Worm (Caenorhabditis elegans) whole organism, L2 larva: ENCODE measurements around the gene H04M03.3.

ENCODE experiments used
- R02D3.7 ChIP-seq: fragments of 150-350 bp; optimal IDR thresholded peaks from 2 replicates; lab custom pipeline; 2014; ENCODE audit warnings: missing biosample characterization, missing genetic modification characterization
- lsy-2 ChIP-seq, 2 experiments: fragments of 150-350 bp in 1 of 2; sonication (generic microtip) in 1 of 2; optimal IDR thresholded peaks; 2 replicates each; lab custom pipeline; 2014 to 2017; ENCODE audit warnings: missing biosample characterization in 2 of 2, missing genetic modification characterization in 2 of 2
- unc-62 ChIP-seq: fragments of 150-350 bp; optimal IDR thresholded peaks from 2 replicates; lab custom pipeline; 2014; ENCODE audit warnings: missing biosample characterization, missing genetic modification reagents, missing genetic modification characterization

DNA sequence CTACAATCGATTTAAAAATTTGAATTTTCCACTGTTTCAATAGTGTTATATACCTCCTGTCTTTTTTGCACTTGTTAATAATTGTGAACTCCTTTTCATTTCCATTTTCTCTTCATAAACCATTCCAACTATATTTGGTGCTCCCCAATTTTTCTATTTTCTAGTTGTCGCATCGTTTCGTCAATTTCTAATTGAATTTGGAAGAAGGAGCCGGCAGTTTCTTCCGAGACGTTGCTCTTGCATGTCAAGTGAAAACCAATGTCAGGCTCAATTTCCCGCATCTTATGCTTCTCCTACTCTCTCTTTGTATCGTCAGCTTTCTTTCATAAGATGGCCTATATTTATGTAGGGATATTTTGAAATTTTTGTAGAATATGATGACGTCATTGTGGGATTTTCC lies 36.4 kb downstream of the H04M03.3 start:
- TF ChIP-seq unc-62 (GFP tag; lab: Kevin White, UChicago) = no peak
- TF ChIP-seq R02D3.7 (tag; lab: Kevin White, UChicago) = no peak
- TF ChIP-seq lsy-2 (tag; optimal IDR thresholded peaks at IDR 0.05; lab: Kevin White, UChicago) = no peak
